Fruit fly (Drosophila melanogaster) S2 (cell line): ENCODE data around the gene CG34377.

ENCODE experiments used
- CG8478 ChIP-seq: fragments of >200 bp; optimal IDR thresholded peaks from 2 replicates; lab custom pipeline; 2018
- CTCF ChIP-seq, 2 experiments: fragments of >200 bp; optimal IDR thresholded peaks; 2 replicates each; lab custom pipeline; 2018

DNA sequence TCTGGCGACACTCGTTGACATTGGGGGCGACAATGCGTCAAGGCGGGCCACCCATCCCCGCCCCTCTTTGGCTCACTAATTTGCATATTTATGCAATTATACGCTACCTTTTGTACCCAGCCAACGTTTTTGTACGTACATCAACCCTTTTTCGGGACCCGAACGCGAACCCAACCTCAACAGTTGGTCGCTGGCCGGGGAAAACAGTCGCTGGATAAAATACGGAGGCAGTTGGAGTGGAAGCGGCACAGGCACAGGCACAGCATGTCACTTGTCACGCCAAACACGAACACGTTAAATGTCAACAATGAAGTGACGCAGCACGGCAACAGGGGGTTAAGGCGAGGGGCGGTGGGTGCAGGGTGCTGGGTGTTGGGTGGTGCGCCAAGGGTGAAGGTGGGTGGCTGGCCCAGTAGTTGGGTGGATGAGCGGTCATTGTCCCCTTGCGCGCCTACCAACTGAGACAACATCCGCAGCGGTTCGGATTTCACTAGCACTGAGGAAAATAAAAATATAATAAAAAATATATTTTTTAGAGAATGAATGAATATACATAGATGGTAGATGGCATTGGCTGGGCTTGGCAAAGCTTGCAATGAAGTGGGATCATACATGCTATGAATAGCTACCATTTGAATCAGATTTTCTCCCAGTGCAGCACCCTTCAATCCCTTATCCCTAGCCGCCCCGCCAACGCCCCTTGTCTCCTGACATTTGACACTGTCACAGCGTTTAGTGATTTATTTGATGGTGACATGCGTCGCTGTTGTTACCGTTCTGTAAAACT lies 63.0 kb downstream of the CG34377 start:
- TF ChIP-seq CTCF (optimal IDR thresholded peaks at IDR 0.05; lab: Kevin White, UChicago) (no peak), CG8478 (lab: Kevin White, UChicago) (no peak)
